Worm (Caenorhabditis elegans) whole organism, mixed stage, embryonic: Measurements from ENCODE around the gene ZK353.10.
"Not testable (repeated sequence)": the region's sequence is repeated elsewhere in the genome, so short reads cannot be mapped to it uniquely, and the experiment has no call there.

Experiments
- M03D4.4 ChIP-seq: sonication (generic microtip); optimal IDR thresholded peaks from 2 replicates; lab custom pipeline; 2017; ENCODE audit warnings: mild to moderate bottlenecking, missing genetic modification characterization, missing compliant biosample characterization
- bed-3 ChIP-seq: fragments of 200-800 bp; sonication (Bioruptor generic); optimal IDR thresholded peaks from 3 replicates; lab custom pipeline; 2018; ENCODE audit warnings: mild to moderate bottlenecking, missing genetic modification characterization, moderate library complexity, missing compliant biosample characterization
- ceh-39 ChIP-seq: fragments of 150-350 bp; optimal IDR thresholded peaks from 2 replicates; lab custom pipeline; 2014; ENCODE audit warnings: missing biosample characterization, missing genetic modification characterization
- ceh-83 ChIP-seq: fragments of 200-800 bp; sonication (Bioruptor generic); optimal IDR thresholded peaks from 2 replicates; lab custom pipeline; 2018; ENCODE audit warnings: mild to moderate bottlenecking, missing genetic modification characterization, missing compliant biosample characterization
- ces-1 ChIP-seq: fragments of 150-350 bp; optimal IDR thresholded peaks from 2 replicates; lab custom pipeline; 2014; ENCODE audit warnings: missing biosample characterization, missing genetic modification reagents, missing genetic modification characterization
- cnd-1 ChIP-seq: fragments of 200-800 bp; sonication (Bioruptor generic); optimal IDR thresholded peaks from 2 replicates; lab custom pipeline; 2018; ENCODE audit warnings: mild to moderate bottlenecking, missing genetic modification characterization, missing compliant biosample characterization
- elt-3 ChIP-seq: fragments of 150-350 bp; optimal IDR thresholded peaks from 2 replicates; lab custom pipeline; 2014; ENCODE audit warnings: missing biosample characterization, missing genetic modification characterization
- flh-1 ChIP-seq: fragments of 200-800 bp; sonication (Bioruptor generic); optimal IDR thresholded peaks from 2 replicates; lab custom pipeline; 2018; ENCODE audit warnings: mild to moderate bottlenecking, missing genetic modification characterization, moderate library complexity, missing compliant biosample characterization
- ham-2 ChIP-seq: fragments of 200-800 bp; sonication (Bioruptor generic); optimal IDR thresholded peaks from 2 replicates; lab custom pipeline; 2018; ENCODE audit warnings: mild to moderate bottlenecking, missing genetic modification characterization, missing compliant biosample characterization
- hlh-1 ChIP-seq: fragments of 150-350 bp; optimal IDR thresholded peaks from 2 replicates; lab custom pipeline; 2014; ENCODE audit warnings: missing biosample characterization, missing genetic modification reagents, missing genetic modification characterization
- lin-13 ChIP-seq: fragments of 150-350 bp; optimal IDR thresholded peaks from 2 replicates; lab custom pipeline; 2014; ENCODE audit warnings: missing biosample characterization, missing genetic modification characterization
- lin-32 ChIP-seq: fragments of 200-800 bp; sonication (Bioruptor generic); optimal IDR thresholded peaks from 2 replicates; lab custom pipeline; 2018; ENCODE audit warnings: mild to moderate bottlenecking, missing genetic modification characterization, missing compliant biosample characterization
- lsy-2 ChIP-seq: fragments of 150-350 bp; optimal IDR thresholded peaks from 2 replicates; lab custom pipeline; 2014; ENCODE audit warnings: missing biosample characterization, missing genetic modification characterization
- mab-5 ChIP-seq: fragments of 150-350 bp; optimal IDR thresholded peaks from 2 replicates; lab custom pipeline; 2014; ENCODE audit warnings: missing biosample characterization, missing genetic modification characterization
- mep-1 ChIP-seq: fragments of 150-350 bp; optimal IDR thresholded peaks from 2 replicates; lab custom pipeline; 2017; ENCODE audit warnings: missing biosample characterization, missing genetic modification reagents, missing genetic modification characterization, inconsistent platforms
- mls-2 ChIP-seq: sonication (generic microtip); optimal IDR thresholded peaks from 2 replicates; lab custom pipeline; 2016; ENCODE audit warnings: mild to moderate bottlenecking, missing genetic modification characterization, moderate library complexity, missing compliant biosample characterization
- nhr-12 ChIP-seq: fragments of 150-350 bp; optimal IDR thresholded peaks from 2 replicates; lab custom pipeline; 2014; ENCODE audit warnings: missing biosample characterization, missing genetic modification characterization
- nhr-2 ChIP-seq: fragments of 150-350 bp; optimal IDR thresholded peaks from 2 replicates; lab custom pipeline; 2014; ENCODE audit warnings: missing biosample characterization, missing genetic modification characterization
- nhr-237 ChIP-seq: fragments of 150-350 bp; optimal IDR thresholded peaks from 2 replicates; lab custom pipeline; 2014; ENCODE audit warnings: missing biosample characterization, missing genetic modification characterization
- nhr-28 ChIP-seq: fragments of 150-350 bp; optimal IDR thresholded peaks from 2 replicates; lab custom pipeline; 2014; ENCODE audit warnings: missing biosample characterization, missing genetic modification characterization
- nhr-76 ChIP-seq: sonication (generic microtip); optimal IDR thresholded peaks from 2 replicates; lab custom pipeline; 2017; ENCODE audit warnings: missing biosample characterization, missing genetic modification characterization
- pha-4 ChIP-seq: fragments of 150-350 bp; optimal IDR thresholded peaks from 2 replicates; lab custom pipeline; 2018; ENCODE audit warnings: missing biosample characterization, missing genetic modification reagents, missing genetic modification characterization
- sem-2 ChIP-seq: fragments of 200-800 bp; sonication (Bioruptor generic); optimal IDR thresholded peaks from 2 replicates; lab custom pipeline; 2018; ENCODE audit warnings: mild to moderate bottlenecking, missing genetic modification characterization, missing compliant biosample characterization
- snpc-4 ChIP-seq: fragments of 150-350 bp; optimal IDR thresholded peaks from 2 replicates; lab custom pipeline; 2014; ENCODE audit warnings: missing biosample characterization, missing genetic modification characterization
- sptf-1 ChIP-seq: sonication (generic microtip); optimal IDR thresholded peaks from 2 replicates; lab custom pipeline; 2017; ENCODE audit warnings: mild to moderate bottlenecking, missing genetic modification characterization, moderate library complexity, missing compliant biosample characterization
- tbx-8 ChIP-seq: fragments of 200-800 bp; sonication (Bioruptor generic); optimal IDR thresholded peaks from 2 replicates; lab custom pipeline; 2018; ENCODE audit warnings: mild to moderate bottlenecking, missing genetic modification characterization, moderate library complexity, missing compliant biosample characterization
- unc-120 ChIP-seq: sonication (generic microtip); optimal IDR thresholded peaks from 2 replicates; lab custom pipeline; 2017; ENCODE audit warnings: missing genetic modification characterization, missing compliant biosample characterization; ENCODE audit not compliant: poor library complexity, severe bottlenecking
- unc-39 ChIP-seq: fragments of 150-350 bp; optimal IDR thresholded peaks from 2 replicates; lab custom pipeline; 2014; ENCODE audit warnings: missing biosample characterization, missing genetic modification characterization
- unc-62 ChIP-seq: fragments of 150-350 bp; optimal IDR thresholded peaks from 2 replicates; lab custom pipeline; 2014; ENCODE audit warnings: missing biosample characterization, missing genetic modification reagents, missing genetic modification characterization
- zip-8 ChIP-seq: fragments of 150-350 bp; optimal IDR thresholded peaks from 2 replicates; lab custom pipeline; 2014; ENCODE audit warnings: missing biosample characterization, missing genetic modification characterization
- ztf-11 ChIP-seq: fragments of 150-350 bp; optimal IDR thresholded peaks from 2 replicates; lab custom pipeline; 2014; ENCODE audit warnings: missing biosample characterization, missing genetic modification characterization

The ZK353.10 gene

DNA sequence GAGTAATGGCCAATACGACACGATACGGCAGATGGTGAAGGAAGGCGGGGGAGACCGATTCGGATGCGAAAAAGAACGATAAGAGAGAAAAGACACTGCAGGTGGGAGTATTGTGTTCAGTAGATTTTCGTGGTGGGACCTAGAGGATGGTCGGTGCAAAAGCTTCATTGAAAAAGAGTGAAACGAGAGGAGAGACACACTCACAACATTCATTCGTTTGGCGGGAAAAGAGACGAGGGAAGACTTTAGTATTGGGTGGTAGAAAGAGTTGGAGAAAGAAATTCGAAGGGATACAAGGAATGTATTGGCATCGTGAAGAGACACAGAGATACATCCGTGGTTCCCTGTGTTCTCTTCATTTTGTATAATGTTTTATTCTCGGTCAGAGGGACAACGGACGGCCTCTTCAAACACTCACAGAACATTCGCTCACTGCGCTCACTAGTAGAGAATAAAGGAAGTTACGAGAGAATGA, 37.8 kb downstream of the ZK353.10 start:
- TF ChIP-seq zip-8 (tag; lab: Kevin White, UChicago) (no peak), M03D4.4 (tag; lab: Kevin White, UChicago) (peak; percentile 31), ces-1 (peak; percentile 68), unc-62 (peak; percentile 71), lsy-2 (peak; percentile 35), nhr-237 (tag; lab: Kevin White, UChicago) (peak; percentile 28), nhr-2 (tag; lab: Kevin White, UChicago) (no peak), lin-32 (GFP tag; lab: Kevin White, UChicago) (peak; percentile 47), unc-39 (tag; lab: Kevin White, UChicago) (no peak), bed-3 (GFP tag; lab: Kevin White, UChicago) (no peak), mep-1 (tag; lab: Kevin White, UChicago) (peak; percentile 48), nhr-12 (tag; lab: Kevin White, UChicago) (no peak), lin-13 (tag; lab: Kevin White, UChicago) (no peak), unc-120 (tag; lab: Kevin White, UChicago) (peak; percentile 64), mab-5 (tag; lab: Kevin White, UChicago) (no peak), pha-4 (peak; percentile 33), ham-2 (GFP tag; lab: Kevin White, UChicago) (no peak), hlh-1 (tag; lab: Kevin White, UChicago) (peak; percentile 70), cnd-1 (tag; lab: Kevin White, UChicago) (peak; percentile 78), mls-2 (tag; lab: Kevin White, UChicago) (peak; percentile 62), tbx-8 (GFP tag; lab: Kevin White, UChicago) (no peak)

DNA sequence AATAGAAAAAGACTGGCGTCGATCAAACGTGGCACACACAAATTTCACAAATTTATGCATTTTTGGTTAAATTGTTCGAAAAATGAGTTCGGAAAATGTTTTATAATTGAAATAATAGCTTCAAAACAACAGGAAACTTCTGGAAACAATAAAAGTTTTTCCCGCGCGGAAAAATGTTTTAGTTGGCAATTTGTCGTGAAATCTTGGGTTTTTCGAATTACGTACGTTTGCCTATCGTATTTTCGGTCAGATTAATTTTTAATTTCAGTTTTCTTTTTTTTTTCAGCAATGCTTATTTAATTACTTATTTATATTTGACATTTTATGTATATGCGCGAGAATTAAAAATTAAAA, 38.8 kb downstream of the ZK353.10 start:
- TF ChIP-seq bed-3 (GFP tag; lab: Kevin White, UChicago), result no peak
- TF ChIP-seq flh-1 (GFP tag; lab: Kevin White, UChicago), result no peak
- no peak for TF ChIP-seq unc-39 (tag; lab: Kevin White, UChicago)
- no peak for TF ChIP-seq ceh-39 (tag; lab: Kevin White, UChicago)
- no peak for TF ChIP-seq elt-3 (tag; lab: Kevin White, UChicago)
- no peak for TF ChIP-seq sptf-1 (tag; lab: Kevin White, UChicago)
- no peak for TF ChIP-seq snpc-4 (tag; lab: Kevin White, UChicago)
- no peak for TF ChIP-seq ham-2 (GFP tag; lab: Kevin White, UChicago)
- TF ChIP-seq sem-2 (GFP tag; lab: Kevin White, UChicago), result no peak
- TF ChIP-seq unc-62, result no peak
- no peak for TF ChIP-seq nhr-237 (tag; lab: Kevin White, UChicago)
- no peak for TF ChIP-seq ztf-11

DNA sequence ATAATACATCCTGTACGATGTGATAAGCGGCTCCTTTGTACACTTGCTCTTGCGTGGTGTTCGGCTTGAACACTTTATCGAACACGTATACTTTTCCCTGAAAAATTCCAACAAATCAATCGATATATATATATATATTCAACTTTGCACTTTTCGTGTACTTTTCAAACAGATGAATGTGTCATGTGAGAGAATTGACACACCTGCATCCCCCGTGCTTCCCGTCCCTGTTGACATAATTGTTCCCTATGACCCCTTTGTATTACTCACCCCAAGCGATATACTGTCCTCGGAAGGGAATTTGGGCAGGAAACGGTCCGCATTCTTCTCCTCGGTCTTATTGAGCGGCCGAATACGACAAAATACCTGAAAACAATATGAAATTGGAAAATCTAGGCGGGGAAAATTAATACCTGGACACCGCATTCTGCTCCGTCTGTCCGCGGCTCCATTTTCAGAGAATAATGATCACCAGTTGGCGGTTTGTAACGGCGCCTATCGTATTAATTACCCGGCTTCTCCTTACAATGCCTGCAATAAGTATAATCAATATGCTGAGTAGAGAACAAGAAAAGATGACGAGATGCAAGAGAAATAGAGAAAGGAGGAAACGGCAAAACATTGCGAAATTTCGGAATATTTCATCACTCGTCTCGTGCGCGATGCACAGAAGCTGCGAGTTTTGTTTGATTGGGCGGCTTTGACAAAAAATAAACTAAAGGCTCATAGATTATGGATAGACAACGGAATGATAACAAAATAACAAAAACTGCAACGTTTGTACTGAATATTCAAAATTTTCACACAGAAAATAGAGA, 39.4 kb downstream of the ZK353.10 start, which contains the start of gene unc-116:
Gene unc-116 (minus strand): TSS at position 531 of the 818 bp plus-strand sequence.
- TF ChIP-seq M03D4.4 (tag; lab: Kevin White, UChicago), result no peak
- TF ChIP-seq ceh-83, result no peak
- TF ChIP-seq ham-2 (GFP tag; lab: Kevin White, UChicago), result peak; percentile 11
- no peak for TF ChIP-seq unc-120 (tag; lab: Kevin White, UChicago)
- peak; percentile 78 for TF ChIP-seq pha-4
- TF ChIP-seq nhr-237 (tag; lab: Kevin White, UChicago), result peak; percentile 69
- TF ChIP-seq snpc-4 (tag; lab: Kevin White, UChicago), result no peak
- TF ChIP-seq elt-3 (tag; lab: Kevin White, UChicago), result peak; percentile 13
- no peak for TF ChIP-seq sem-2 (GFP tag; lab: Kevin White, UChicago)
- TF ChIP-seq bed-3 (GFP tag; lab: Kevin White, UChicago), result no peak
- TF ChIP-seq ces-1, result peak; percentile 50
- no peak for TF ChIP-seq nhr-28 (tag; lab: Kevin White, UChicago)
- TF ChIP-seq, all 35 proteins: peak for 5

DNA sequence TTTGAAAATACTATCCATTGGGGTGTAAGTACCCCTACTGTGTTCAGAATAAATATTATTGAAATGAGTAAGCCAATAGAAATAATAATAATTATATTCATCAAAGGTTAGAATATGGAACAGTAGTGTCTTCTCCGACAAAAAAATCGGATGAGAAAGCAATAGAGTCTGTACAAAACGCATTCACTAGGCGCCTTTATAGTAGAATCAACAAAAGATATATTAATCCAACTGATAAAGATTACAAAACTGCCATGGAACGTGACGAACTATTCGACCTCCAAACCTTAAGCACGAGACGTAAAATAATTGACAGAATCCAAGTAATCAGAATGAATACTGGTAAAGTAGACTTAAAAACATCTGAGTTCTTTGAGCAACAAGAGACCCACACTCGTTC, 46.4 kb downstream of the ZK353.10 start, which contains the start of gene clc-29:
Gene clc-29 (minus strand): TSS at position 101 of the 400 bp plus-strand sequence.
- not testable (repeated sequence) for TF ChIP-seq lin-13, nhr-76, ceh-39 (tag; lab: Kevin White, UChicago)
